Fruit fly (Drosophila melanogaster) whole organism, prepupa: ENCODE results near the gene eIF4E1.

Experiments
- CG3919 ChIP-seq: fragments of 200-800 bp; sonication (Bioruptor generic); optimal IDR thresholded peaks from 3 replicates; lab custom pipeline; 2016; ENCODE audit warnings: missing biosample characterization, missing genetic modification characterization
- Ets21C ChIP-seq: fragments of 200-800 bp; sonication (Bioruptor generic); optimal IDR thresholded peaks from 3 replicates; lab custom pipeline; 2016; ENCODE audit warnings: missing biosample characterization, missing genetic modification characterization
- acj6 ChIP-seq: fragments of 200-800 bp; sonication (Bioruptor generic); optimal IDR thresholded peaks from 3 replicates; lab custom pipeline; 2016; ENCODE audit warnings: missing biosample characterization, missing genetic modification characterization
- fd85E ChIP-seq: fragments of 200-800 bp; sonication (Bioruptor generic); optimal IDR thresholded peaks from 3 replicates; lab custom pipeline; 2016; ENCODE audit warnings: missing biosample characterization, missing genetic modification characterization
- lz ChIP-seq: fragments of 200-800 bp; sonication (Bioruptor generic); optimal IDR thresholded peaks from 3 replicates; lab custom pipeline; 2016; ENCODE audit warnings: missing biosample characterization, missing genetic modification characterization
- vri ChIP-seq: fragments of 200-800 bp; sonication (Bioruptor generic); optimal IDR thresholded peaks from 3 replicates; lab custom pipeline; 2016; ENCODE audit warnings: missing biosample characterization, mild to moderate bottlenecking, missing genetic modification characterization

DNA sequence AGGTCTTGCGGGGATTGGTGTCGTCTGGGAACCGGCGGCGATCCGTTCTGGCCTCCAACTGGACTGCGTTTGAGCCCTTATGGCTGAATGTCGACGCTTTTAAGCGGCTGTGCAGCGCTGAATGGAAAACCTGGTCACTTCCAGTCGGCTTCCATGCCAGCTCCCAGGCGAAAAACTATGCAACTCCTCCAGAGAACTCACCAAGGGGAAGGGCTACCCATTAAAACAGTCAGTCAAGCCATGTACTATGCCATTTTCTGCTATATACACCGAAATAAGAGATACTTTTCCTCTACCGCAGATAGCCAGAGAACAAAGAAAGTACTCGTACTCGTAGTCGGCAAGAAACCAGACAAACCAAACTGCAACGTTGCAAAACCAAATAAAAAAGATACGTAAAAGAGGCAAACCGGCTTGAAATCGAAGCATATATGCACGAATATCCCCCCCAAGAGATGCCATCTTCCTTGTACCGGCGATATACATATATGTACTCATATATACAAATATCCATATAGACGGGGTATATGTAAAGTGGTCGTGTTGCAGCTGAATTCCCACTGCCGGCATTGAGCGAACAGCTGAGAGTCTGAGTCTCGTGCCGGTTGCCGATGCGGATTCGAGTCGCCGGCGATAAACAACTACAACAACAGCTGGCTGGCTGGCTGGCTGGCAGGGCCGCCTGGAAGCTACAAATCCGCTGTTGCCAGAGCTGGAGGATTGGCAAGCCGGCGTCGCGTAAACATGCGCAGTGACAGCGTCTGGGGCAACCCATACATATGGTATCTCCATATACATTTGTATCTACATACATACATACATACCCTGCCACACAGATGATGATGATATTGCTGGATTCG, 22.5 kb downstream of the eIF4E1 start, which contains the start of gene Hsp67Ba:
- TF ChIP-seq CG3919 (no peak), Ets21C (no peak), fd85E (no peak), vri (GFP tag; lab: Kevin White, UChicago) (no peak), acj6 (GFP tag; lab: Kevin White, UChicago) (no peak), lz (GFP tag; lab: Kevin White, UChicago) (no peak)
